Worm (Caenorhabditis elegans): Measurements from ENCODE around the gene srz-70.
A peak's percentile ranks its signal among the peaks of the same experiment; 100 is the strongest.

Gene srz-70

DNA sequence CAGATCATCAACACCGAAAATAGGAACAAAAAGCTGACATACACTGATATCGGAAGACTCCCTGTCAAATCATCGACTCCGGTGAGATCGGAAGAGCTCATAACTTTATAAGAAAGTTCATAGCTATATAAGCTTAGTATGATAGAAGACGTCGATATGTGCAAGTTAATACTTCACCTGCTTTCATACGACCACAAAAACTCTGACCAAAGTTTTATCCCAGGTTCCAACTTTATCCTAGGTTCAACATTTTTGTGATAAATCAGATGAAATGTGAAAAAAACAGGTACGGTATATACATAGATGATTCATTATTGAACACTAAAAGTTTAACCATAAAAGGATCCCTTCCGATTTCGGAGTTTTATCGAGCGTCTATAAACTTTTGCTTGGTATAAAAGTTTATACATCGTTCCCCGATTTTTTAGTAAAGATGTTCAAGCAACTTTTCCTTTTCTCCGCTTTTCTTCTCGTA is at the start of gene srz-70, which contains the start of gene C09G12.5:
srz-70 (minus strand) TSS at position 101 of the 475 bp plus-strand sequence.
C09G12.5 (plus strand) TSS at position 425 of the 475 bp plus-strand sequence.
- no peak for TF ChIP-seq nfya-1 (tag; optimal IDR thresholded peaks at IDR 0.05; ENCODE audit: insufficient read depth)
- TF ChIP-seq unc-39 (tag; optimal IDR thresholded peaks at IDR 0.05): no peak
- TF ChIP-seq nhr-237 (tag; optimal IDR thresholded peaks at IDR 0.05): no peak
- no peak for TF ChIP-seq nhr-25 (tag; optimal IDR thresholded peaks at IDR 0.05)
- no peak for TF ChIP-seq ztf-4 (tag; optimal IDR thresholded peaks at IDR 0.05)
- no peak for TF ChIP-seq nhr-23 (tag; optimal IDR thresholded peaks at IDR 0.05)
- no peak for TF ChIP-seq nhr-77 (tag; optimal IDR thresholded peaks at IDR 0.05)
- TF ChIP-seq lsy-12 (tag; optimal IDR thresholded peaks at IDR 0.05): no peak
- no peak for TF ChIP-seq egl-27 (tag; optimal IDR thresholded peaks at IDR 0.05)
- no peak for TF ChIP-seq nhr-43 (tag; optimal IDR thresholded peaks at IDR 0.05; ENCODE audit: poor library complexity, severe bottlenecking)
- no peak for TF ChIP-seq ceh-16 (tag; optimal IDR thresholded peaks at IDR 0.05)

DNA sequence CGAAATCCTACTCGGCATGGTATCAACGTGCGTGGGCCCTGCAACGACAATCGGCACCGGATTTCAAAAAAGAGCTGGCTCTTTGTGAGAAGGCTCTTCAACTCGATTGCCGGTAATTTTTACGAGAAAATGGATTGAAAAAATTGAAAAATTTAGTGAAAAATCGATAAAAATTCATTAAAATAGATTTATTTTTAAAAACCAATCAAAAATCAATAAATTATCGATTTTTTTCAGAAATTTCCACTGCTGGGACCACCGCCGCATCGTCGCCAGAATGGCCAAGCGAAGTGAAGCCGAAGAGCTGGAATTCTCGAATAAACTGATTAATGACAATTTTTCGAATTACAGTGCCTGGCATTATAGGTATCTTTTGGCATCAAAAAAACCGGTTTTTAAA is 49.1 kb upstream of the srz-70 start:
- TF ChIP-seq ceh-28 (tag; optimal IDR thresholded peaks at IDR 0.05) (peak; percentile 70), nhr-28 (tag; optimal IDR thresholded peaks at IDR 0.05) (no peak)

DNA sequence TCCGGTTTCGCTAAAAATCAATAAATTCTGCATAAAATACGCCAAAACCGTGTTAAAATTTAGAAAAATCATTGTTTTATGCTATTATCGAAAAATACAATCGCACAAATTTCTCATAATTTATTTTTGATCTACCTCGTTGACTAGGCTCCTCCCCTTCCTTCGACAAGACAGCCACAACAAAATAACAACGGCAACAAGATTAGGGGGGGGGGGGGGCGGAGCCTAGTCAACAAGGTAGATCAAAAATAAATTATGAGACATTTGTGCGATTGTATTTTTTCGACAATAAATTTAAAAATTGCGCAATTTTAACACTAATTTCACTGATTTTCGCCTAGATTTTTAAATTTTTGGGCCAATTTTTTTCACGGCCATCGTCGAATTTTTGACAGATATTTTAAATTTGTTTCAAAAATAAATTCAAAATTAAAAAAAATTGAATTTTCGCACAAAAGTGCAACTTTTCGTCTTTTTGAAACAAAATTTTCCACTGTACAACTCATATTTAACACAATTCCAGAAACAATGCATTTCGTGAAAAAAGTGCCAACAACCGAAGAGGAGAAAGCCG is 48.1 kb upstream of the srz-70 start, which contains the start of gene M57.2:
M57.2 (plus strand) TSS at position 524 of the 574 bp plus-strand sequence.
- no peak for TF ChIP-seq sea-2 (GFP tag; optimal IDR thresholded peaks at IDR 0.05)
- no peak for TF ChIP-seq nhr-25 (tag; optimal IDR thresholded peaks at IDR 0.05)
- TF ChIP-seq nhr-11 (tag; optimal IDR thresholded peaks at IDR 0.05): no peak
- TF ChIP-seq lsy-12 (tag; optimal IDR thresholded peaks at IDR 0.05): no peak
- TF ChIP-seq nhr-23 (tag; optimal IDR thresholded peaks at IDR 0.05): no peak
- TF ChIP-seq ztf-11 (tag; optimal IDR thresholded peaks at IDR 0.05): no peak
- no peak for TF ChIP-seq ama-1 (optimal IDR thresholded peaks at IDR 0.05)
- TF ChIP-seq nhr-43 (tag; optimal IDR thresholded peaks at IDR 0.05; ENCODE audit: poor library complexity, severe bottlenecking): no peak
- no peak for TF ChIP-seq nfya-1 (tag; optimal IDR thresholded peaks at IDR 0.05; ENCODE audit: insufficient read depth)
- no peak for TF ChIP-seq ceh-82 (tag; optimal IDR thresholded peaks at IDR 0.05)

DNA sequence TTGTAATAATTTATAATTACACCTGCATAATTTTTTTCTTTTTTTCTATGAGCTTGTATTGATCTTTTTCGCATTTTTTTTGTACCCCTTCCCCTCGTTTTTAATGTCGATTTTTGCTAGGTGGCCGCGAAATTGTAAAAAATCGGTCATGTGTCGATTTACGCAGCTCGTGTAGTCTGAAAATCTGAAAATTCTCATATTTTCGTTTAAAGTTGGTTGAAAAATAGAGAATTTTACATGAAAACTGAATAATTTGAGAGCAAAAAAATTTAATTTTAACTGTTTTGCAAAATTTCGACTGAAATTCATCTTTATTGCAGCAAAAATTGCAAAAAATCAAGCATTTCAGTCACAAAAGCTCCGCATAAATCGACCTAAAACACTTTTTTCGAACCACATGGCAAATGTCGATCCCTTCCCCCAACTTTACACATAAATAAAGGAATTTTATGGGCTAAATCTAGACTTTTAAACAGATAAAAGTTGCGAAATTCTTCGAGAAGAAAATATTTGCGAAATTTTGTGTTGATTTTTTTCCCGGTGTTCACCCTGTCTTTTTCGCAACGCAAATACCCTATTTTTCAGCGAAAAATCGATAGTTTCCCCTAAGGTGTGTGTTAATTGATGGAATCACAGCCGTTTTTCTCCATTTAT is 47.5 kb upstream of the srz-70 start:
- TF ChIP-seq unc-62 (GFP tag; optimal IDR thresholded peaks at IDR 0.05): no peak
- peak; percentile 15 for TF ChIP-seq ceh-28 (tag; optimal IDR thresholded peaks at IDR 0.05)

DNA sequence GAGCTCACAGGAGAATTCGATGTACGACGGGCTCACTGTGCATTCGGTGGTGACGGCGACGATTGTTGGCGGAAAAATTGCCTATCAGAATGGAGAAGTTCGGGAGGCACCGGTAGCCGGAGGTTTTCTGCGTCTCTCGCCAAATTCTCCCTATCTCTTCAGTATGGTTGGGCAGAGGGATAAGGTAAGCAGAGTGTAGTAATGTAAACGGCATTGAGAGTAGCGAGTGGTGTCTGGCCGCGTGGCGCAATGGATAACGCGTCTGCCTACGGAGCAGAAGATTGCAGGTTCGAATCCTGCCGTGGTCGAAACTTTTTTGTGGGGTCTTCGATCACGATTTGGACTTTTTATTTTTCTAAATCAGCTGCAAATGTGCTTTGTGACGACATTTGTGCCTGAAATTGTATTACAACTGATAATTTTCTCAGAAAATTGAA is 45.8 kb upstream of the srz-70 start:
- TF ChIP-seq mml-1 (tag; optimal IDR thresholded peaks at IDR 0.05) (no peak), ama-1 (optimal IDR thresholded peaks at IDR 0.05) (no peak), egl-27 (tag; optimal IDR thresholded peaks at IDR 0.05) (no peak), jun-1 (tag; optimal IDR thresholded peaks at IDR 0.05) (peak; percentile 29), pha-4 (tag; optimal IDR thresholded peaks at IDR 0.05) (peak; percentile 41), lin-39 (tag; optimal IDR thresholded peaks at IDR 0.05) (peak; percentile 48), ceh-9 (tag; optimal IDR thresholded peaks at IDR 0.05) (no peak), eor-1 (tag; optimal IDR thresholded peaks at IDR 0.05) (no peak), nhr-28 (tag; optimal IDR thresholded peaks at IDR 0.05) (no peak), nhr-25 (tag; optimal IDR thresholded peaks at IDR 0.05) (peak; percentile 14), unc-39 (tag; optimal IDR thresholded peaks at IDR 0.05) (no peak), lsy-12 (tag; optimal IDR thresholded peaks at IDR 0.05) (peak; percentile 45), mdl-1 (tag; optimal IDR thresholded peaks at IDR 0.05) (no peak), skn-1 (tag; optimal IDR thresholded peaks at IDR 0.05) (peak; percentile 56), elt-2 (tag; optimal IDR thresholded peaks at IDR 0.05) (peak; percentile 28), nhr-23 (tag; optimal IDR thresholded peaks at IDR 0.05) (peak; percentile 21), nfya-1 (tag; optimal IDR thresholded peaks at IDR 0.05; ENCODE audit: insufficient read depth) (peak; percentile 25), hmg-11 (tag; optimal IDR thresholded peaks at IDR 0.05) (peak; percentile 10)

DNA sequence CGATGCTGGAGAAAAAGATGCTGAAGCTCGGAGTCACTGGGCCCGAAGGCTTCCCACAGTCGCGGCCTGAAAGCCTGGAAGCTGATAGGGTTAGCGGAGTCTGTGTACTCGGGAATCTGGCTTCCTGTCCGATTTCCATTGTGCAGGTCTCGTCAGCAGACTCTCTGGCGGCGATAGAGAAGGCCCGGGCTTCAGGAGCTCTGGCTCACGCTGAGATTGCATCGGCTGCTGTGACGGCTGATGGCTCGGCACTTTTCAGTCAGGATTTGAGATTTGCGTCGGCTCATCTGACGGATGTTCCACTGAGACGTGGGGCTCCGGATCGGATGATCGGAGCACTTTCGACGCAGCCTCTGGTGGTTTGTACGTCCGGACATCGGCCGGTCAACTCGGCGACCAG is 44.6 kb upstream of the srz-70 start:
- TF ChIP-seq elt-1 (tag; optimal IDR thresholded peaks at IDR 0.05): no peak
- TF ChIP-seq tbx-2 (tag; optimal IDR thresholded peaks at IDR 0.05): no peak
- no peak for TF ChIP-seq nhr-76 (tag; optimal IDR thresholded peaks at IDR 0.05)
- no peak for TF ChIP-seq hmg-11 (tag; optimal IDR thresholded peaks at IDR 0.05)
- TF ChIP-seq sea-2 (GFP tag; optimal IDR thresholded peaks at IDR 0.05): no peak
- no peak for TF ChIP-seq daf-12 (tag; optimal IDR thresholded peaks at IDR 0.05)
- no peak for TF ChIP-seq zag-1 (tag; optimal IDR thresholded peaks at IDR 0.05)
- no peak for TF ChIP-seq nhr-28 (tag; optimal IDR thresholded peaks at IDR 0.05)
- no peak for TF ChIP-seq egl-27 (tag; optimal IDR thresholded peaks at IDR 0.05)
- TF ChIP-seq elt-2 (tag; optimal IDR thresholded peaks at IDR 0.05): no peak
- TF ChIP-seq ztf-4 (tag; optimal IDR thresholded peaks at IDR 0.05): no peak
- TF ChIP-seq eor-1 (tag; optimal IDR thresholded peaks at IDR 0.05): no peak
- no peak for TF ChIP-seq pqm-1 (tag; optimal IDR thresholded peaks at IDR 0.05)
